Fruit fly (Drosophila melanogaster) whole organism, wandering third instar larva: Measurements from ENCODE around the gene rump.

ENCODE experiments used
- Dfd ChIP-seq: fragments of >200 bp; optimal IDR thresholded peaks from 2 replicates; lab custom pipeline; 2017; ENCODE audit warnings: missing biosample characterization, missing genetic modification characterization
- GATAd ChIP-seq: sonication (Bioruptor generic); optimal IDR thresholded peaks from 2 replicates; lab custom pipeline; 2016; ENCODE audit warnings: missing biosample characterization, missing genetic modification characterization
- OdsH ChIP-seq: fragments of 200-800 bp; sonication (Bioruptor generic); optimal IDR thresholded peaks from 2 replicates; lab custom pipeline; 2016; ENCODE audit warnings: missing biosample characterization, mild to moderate bottlenecking, missing genetic modification characterization
- Rel ChIP-seq, 2 experiments: fragments of 200-800 bp; sonication (Bioruptor generic) in 1 of 2; optimal IDR thresholded peaks; 2 replicates in 1 of 2; 3 replicates in 1 of 2; lab custom pipeline; 2016 to 2019; ENCODE audit warnings: mild to moderate bottlenecking in 2 of 2, missing biosample characterization in 2 of 2, missing genetic modification characterization in 2 of 2, moderate library complexity in 1 of 2
- dmrt93B ChIP-seq: fragments of 200-800 bp; sonication (Bioruptor generic); optimal IDR thresholded peaks from 2 replicates; lab custom pipeline; 2018; ENCODE audit warnings: missing biosample characterization, mild to moderate bottlenecking, missing genetic modification characterization
- dsf ChIP-seq: sonication (Bioruptor generic); optimal IDR thresholded peaks from 2 replicates; lab custom pipeline; 2016; ENCODE audit warnings: missing biosample characterization, missing genetic modification characterization, borderline replicate concordance
- pan ChIP-seq: fragments of >200 bp; optimal IDR thresholded peaks from 2 replicates; lab custom pipeline; 2017
- sv ChIP-seq: fragments of 200-800 bp; sonication (Bioruptor generic); optimal IDR thresholded peaks from 3 replicates; lab custom pipeline; 2016; ENCODE audit warnings: missing biosample characterization, missing genetic modification characterization

DNA sequence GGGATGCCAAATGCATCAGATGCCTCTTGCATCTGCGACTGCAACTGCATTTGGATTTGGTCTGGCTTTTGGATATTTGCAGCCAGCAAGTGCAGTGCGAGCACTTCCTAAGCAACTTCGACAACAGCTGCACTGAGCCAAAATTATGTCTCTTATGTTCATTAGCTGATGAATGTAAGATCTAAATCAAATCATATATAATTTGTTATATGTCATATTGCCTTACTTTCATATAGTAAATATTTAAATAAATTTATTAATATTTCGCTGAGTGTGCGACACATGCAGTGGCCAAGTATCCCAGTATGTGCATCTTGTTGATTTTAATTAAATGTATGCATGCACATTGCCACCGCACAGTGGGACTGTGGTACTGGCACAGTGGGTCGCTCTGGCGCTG is 29.7 kb downstream of the rump start:
- no peak for TF ChIP-seq sv
- TF ChIP-seq Dfd (GFP tag; lab: Kevin White, UChicago), result no peak
- no peak for TF ChIP-seq pan (lab: Kevin White, UChicago)
- TF ChIP-seq OdsH (GFP tag; lab: Kevin White, UChicago), result no peak
- TF ChIP-seq dsf, result no peak
- TF ChIP-seq GATAd, result no peak
- no peak for TF ChIP-seq Rel (GFP tag; optimal IDR thresholded peaks at IDR 0.05; lab: Kevin White, UChicago)
- no peak for TF ChIP-seq Rel (tag; optimal IDR thresholded peaks at IDR 0.05; lab: Kevin White, UChicago)
- no peak for TF ChIP-seq dmrt93B
